Fruit fly (Drosophila melanogaster) whole organism, embryonic: ENCODE results near the gene Rab9D.
"Not testable (repeated sequence)": the region's sequence is repeated elsewhere in the genome, so short reads cannot be mapped to it uniquely, and the experiment has no call there.

Source experiments
- Adf1 ChIP-seq: fragments of 200-800 bp; sonication (Bioruptor generic); IDR thresholded peaks from 2 replicates; pipeline ENCODE4 v1.3.6; 2022; ENCODE audit warnings: missing biosample characterization, missing genetic modification characterization
- B-H2 ChIP-seq: fragments of 200-800 bp; sonication (Bioruptor generic); optimal IDR thresholded peaks from 2 replicates; lab custom pipeline; 2018; ENCODE audit warnings: missing biosample characterization, mild to moderate bottlenecking, missing genetic modification characterization
- CG10321 ChIP-seq: fragments of 200-800 bp; sonication (Bioruptor generic); IDR thresholded peaks from 2 replicates; pipeline ENCODE4 v1.3.6; 2022; ENCODE audit warnings: missing biosample characterization, missing genetic modification characterization
- CG11504 ChIP-seq: fragments of 200-800 bp; sonication (Bioruptor generic); optimal IDR thresholded peaks from 3 replicates; lab custom pipeline; 2019; ENCODE audit warnings: missing biosample characterization, mild to moderate bottlenecking, missing genetic modification characterization, moderate library complexity
- CG11695 ChIP-seq: fragments of 200-800 bp; sonication (Bioruptor generic); IDR thresholded peaks from 3 replicates; pipeline ENCODE4 v1.3.6; 2022; ENCODE audit warnings: missing biosample characterization, missing genetic modification characterization
- CG12155 ChIP-seq: fragments of 200-800 bp; sonication (Bioruptor generic); optimal IDR thresholded peaks from 3 replicates; lab custom pipeline; 2016; ENCODE audit warnings: missing biosample characterization, missing genetic modification characterization
- CG13894 ChIP-seq: fragments of 200-800 bp; sonication (Bioruptor generic); optimal IDR thresholded peaks from 3 replicates; lab custom pipeline; 2018; ENCODE audit warnings: missing biosample characterization, mild to moderate bottlenecking, missing genetic modification characterization, moderate library complexity
- CG15696 ChIP-seq: fragments of 200-800 bp; sonication (Bioruptor generic); optimal IDR thresholded peaks from 2 replicates; lab custom pipeline; 2019; ENCODE audit warnings: missing biosample characterization, mild to moderate bottlenecking, missing genetic modification characterization, moderate library complexity
- CG2116 ChIP-seq: fragments of 200-800 bp; sonication (Bioruptor generic); optimal IDR thresholded peaks from 3 replicates; lab custom pipeline; 2018; ENCODE audit warnings: missing biosample characterization, mild to moderate bottlenecking, missing genetic modification characterization
- CG2202 ChIP-seq: fragments of 200-800 bp; sonication (Bioruptor generic); optimal IDR thresholded peaks from 2 replicates; lab custom pipeline; 2018; ENCODE audit warnings: missing biosample characterization, mild to moderate bottlenecking, missing genetic modification characterization
- CG3995 ChIP-seq: fragments of 200-800 bp; sonication (Bioruptor generic); optimal IDR thresholded peaks from 3 replicates; lab custom pipeline; 2016; ENCODE audit warnings: missing biosample characterization, missing genetic modification characterization
- CG6689 ChIP-seq: fragments of 200-800 bp; sonication (Bioruptor generic); IDR thresholded peaks from 2 replicates; pipeline ENCODE4 v1.3.6; 2022; ENCODE audit warnings: missing biosample characterization, missing genetic modification characterization
- CG7271 ChIP-seq: fragments of 200-800 bp; sonication (Bioruptor generic); optimal IDR thresholded peaks from 2 replicates; lab custom pipeline; 2018; ENCODE audit warnings: missing biosample characterization, mild to moderate bottlenecking, missing genetic modification characterization, moderate library complexity
- CG7928 ChIP-seq: fragments of 200-800 bp; sonication (Bioruptor generic); optimal IDR thresholded peaks from 2 replicates; lab custom pipeline; 2017; ENCODE audit warnings: missing biosample characterization, mild to moderate bottlenecking, missing genetic modification characterization
- CG8290 ChIP-seq, 3 experiments: fragments of 200-800 bp; sonication (Bioruptor generic); optimal IDR thresholded peaks; 2 replicates each; lab custom pipeline; 2016 to 2019; ENCODE audit warnings: missing biosample characterization in 3 of 3, missing genetic modification characterization in 3 of 3, mild to moderate bottlenecking in 2 of 3, moderate library complexity in 1 of 3
- CTCF ChIP-seq: fragments of 200-800 bp; sonication (Bioruptor generic); optimal IDR thresholded peaks from 2 replicates; lab custom pipeline; 2017; ENCODE audit warnings: missing biosample characterization, mild to moderate bottlenecking, missing genetic modification characterization, moderate library complexity
- Deaf1 ChIP-seq: fragments of 200-800 bp; optimal IDR thresholded peaks from 3 replicates; lab custom pipeline; 2019; ENCODE audit warnings: missing biosample characterization, mild to moderate bottlenecking, missing genetic modification characterization, moderate library complexity
- Elba2 ChIP-seq: fragments of 200-800 bp; sonication (Bioruptor generic); optimal IDR thresholded peaks from 3 replicates; lab custom pipeline; 2016; ENCODE audit warnings: missing biosample characterization, missing genetic modification characterization
- Ets65A ChIP-seq: fragments of 200-800 bp; sonication (Bioruptor generic); peaks from one replicate; lab custom pipeline; 2016; ENCODE audit warnings: missing biosample characterization, missing genetic modification characterization
- HmgD ChIP-seq: fragments of 200-800 bp; sonication (Bioruptor generic); optimal IDR thresholded peaks from 3 replicates; lab custom pipeline; 2016; ENCODE audit warnings: missing biosample characterization, missing genetic modification characterization
- Med ChIP-seq: fragments of 200-800 bp; sonication (Bioruptor generic); peaks from one replicate; lab custom pipeline; 2016; ENCODE audit warnings: missing biosample characterization, missing genetic modification characterization, mild to moderate bottlenecking, inconsistent platforms, moderate library complexity
- NFAT ChIP-seq: fragments of 200-800 bp; sonication (Bioruptor generic); IDR thresholded peaks from 2 replicates; pipeline ENCODE4 v1.3.6; 2022; ENCODE audit warnings: missing biosample characterization, missing genetic modification characterization
- Neu2 ChIP-seq: fragments of 200-800 bp; sonication (Bioruptor generic); optimal IDR thresholded peaks from 3 replicates; lab custom pipeline; 2016; ENCODE audit warnings: missing biosample characterization, missing genetic modification characterization, borderline replicate concordance
- Trl ChIP-seq, 3 experiments: fragments of >200 bp in 2 of 3; fragments of 200-800 bp in 1 of 3; sonication (Bioruptor generic) in 1 of 3; optimal IDR thresholded peaks; 2 replicates in 1 of 3; 3 replicates in 2 of 3; lab custom pipeline; 2016 to 2017; ENCODE audit warnings: missing biosample characterization in 1 of 3, missing genetic modification characterization in 1 of 3
- Vsx1 ChIP-seq: fragments of 200-800 bp; sonication (Bioruptor generic); optimal IDR thresholded peaks from 2 replicates; lab custom pipeline; 2017; ENCODE audit warnings: missing biosample characterization, mild to moderate bottlenecking, missing genetic modification characterization, missing genetic modification reagents
- az2 ChIP-seq: fragments of 200-800 bp; sonication (Bioruptor generic); optimal IDR thresholded peaks from 3 replicates; lab custom pipeline; 2016; ENCODE audit warnings: missing biosample characterization, missing genetic modification characterization
- cg ChIP-seq: fragments of 200-800 bp; sonication (Bioruptor generic); optimal IDR thresholded peaks from 3 replicates; lab custom pipeline; 2019; ENCODE audit warnings: missing biosample characterization, mild to moderate bottlenecking, missing genetic modification characterization, moderate library complexity
- crol ChIP-seq: fragments of 200-800 bp; sonication (Bioruptor generic); IDR thresholded peaks from 2 replicates; pipeline ENCODE4 v1.3.6; 2022; ENCODE audit warnings: missing biosample characterization, missing genetic modification characterization
- crp ChIP-seq, 2 experiments: fragments of 200-800 bp; sonication (Bioruptor generic); optimal IDR thresholded peaks; 2 replicates in 1 of 2; 3 replicates in 1 of 2; lab custom pipeline; 2017; ENCODE audit warnings: missing biosample characterization in 2 of 2, missing genetic modification characterization in 2 of 2, mild to moderate bottlenecking in 1 of 2, moderate library complexity in 1 of 2
- ewg ChIP-seq: fragments of 200-800 bp; sonication (Bioruptor generic); optimal IDR thresholded peaks from 3 replicates; lab custom pipeline; 2017; ENCODE audit warnings: mild to moderate bottlenecking, missing biosample characterization, missing genetic modification reagents, missing genetic modification characterization
- gem ChIP-seq: fragments of 200-800 bp; sonication (Bioruptor generic); optimal IDR thresholded peaks from 2 replicates; lab custom pipeline; 2019; ENCODE audit warnings: missing biosample characterization, mild to moderate bottlenecking, missing genetic modification characterization, moderate library complexity
- peb ChIP-seq: fragments of 200-800 bp; sonication (Bioruptor generic); IDR thresholded peaks from 2 replicates; pipeline ENCODE4 v1.3.6; 2022; ENCODE audit warnings: missing biosample characterization, missing genetic modification characterization
- pita ChIP-seq: fragments of 200-800 bp; sonication (Bioruptor generic); optimal IDR thresholded peaks from 2 replicates; lab custom pipeline; 2017; ENCODE audit warnings: missing biosample characterization, mild to moderate bottlenecking, missing genetic modification characterization
- pum ChIP-seq: fragments of 200-800 bp; sonication (Bioruptor generic); optimal IDR thresholded peaks from 2 replicates; lab custom pipeline; 2016; ENCODE audit warnings: missing biosample characterization, missing genetic modification characterization
- pzg ChIP-seq: fragments of 200-800 bp; sonication (Bioruptor generic); optimal IDR thresholded peaks from 3 replicates; lab custom pipeline; 2018; ENCODE audit warnings: missing biosample characterization, mild to moderate bottlenecking, missing genetic modification characterization, moderate library complexity
- ranshi ChIP-seq: fragments of 200-800 bp; sonication (Bioruptor generic); IDR thresholded peaks from 2 replicates; pipeline ENCODE4 v1.3.6; 2022; ENCODE audit warnings: missing biosample characterization, missing genetic modification characterization
- seq ChIP-seq: fragments of 200-800 bp; sonication (Bioruptor generic); IDR thresholded peaks from 2 replicates; pipeline ENCODE4 v1.3.6; 2022; ENCODE audit warnings: missing biosample characterization, missing genetic modification characterization
- unc-4 ChIP-seq: fragments of 200-800 bp; sonication (Bioruptor generic); IDR thresholded peaks from 2 replicates; pipeline ENCODE4 v1.3.6; 2022; ENCODE audit warnings: missing biosample characterization, missing genetic modification characterization; ENCODE audit not compliant: partially characterized antibody
- zf30C ChIP-seq: fragments of 200-800 bp; sonication (Bioruptor generic); optimal IDR thresholded peaks from 3 replicates; lab custom pipeline; 2018; ENCODE audit warnings: missing biosample characterization, mild to moderate bottlenecking, missing genetic modification characterization

Rab9D gene

DNA sequence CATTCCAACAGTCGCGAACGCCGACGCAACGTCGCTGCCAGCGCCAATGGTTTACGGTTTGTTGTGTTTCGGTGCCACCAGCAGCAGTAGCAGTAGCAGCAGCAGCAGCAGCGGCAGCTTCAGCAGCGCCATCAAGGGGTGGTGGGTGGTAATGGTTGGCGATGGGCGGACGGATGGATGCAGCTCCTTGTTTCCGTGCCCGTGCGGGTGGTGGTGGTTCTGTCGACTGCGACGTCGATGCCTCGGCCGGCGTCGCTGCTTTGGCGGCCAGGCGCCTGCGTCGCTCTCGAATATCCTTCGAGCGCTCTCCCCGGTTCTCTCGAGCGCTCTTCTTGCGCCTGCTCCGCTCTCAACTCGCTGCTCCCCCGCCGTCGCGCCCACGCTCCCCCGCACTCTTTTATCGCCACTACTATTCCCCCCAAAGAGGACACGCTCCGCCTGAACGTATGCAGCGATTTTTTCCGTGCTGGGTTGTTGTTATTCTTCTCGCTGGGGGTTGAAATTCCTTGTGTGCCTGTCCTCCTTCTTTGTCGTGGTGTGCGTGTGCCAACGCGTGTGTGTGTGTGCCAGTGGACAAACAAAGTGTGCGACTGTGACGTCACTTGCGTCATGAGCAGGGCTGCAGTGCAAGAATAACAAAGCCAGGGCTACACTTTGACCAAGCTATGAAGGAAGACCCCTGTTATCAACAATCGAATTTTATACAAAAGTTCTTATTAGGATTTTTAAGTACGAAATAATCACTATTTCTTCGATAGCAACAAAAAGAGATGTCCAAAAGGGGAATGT is 32.5 kb downstream of the Rab9D start (continued):
- peak; percentile 61 for TF ChIP-seq CG12155 (GFP tag; lab: Kevin White, UChicago)
- TF ChIP-seq cg (GFP tag; lab: Kevin White, UChicago): peak; percentile 55
- peak; percentile 82 for TF ChIP-seq CG7928 (GFP tag; lab: Kevin White, UChicago)
- no peak for TF ChIP-seq HmgD (GFP tag; lab: Kevin White, UChicago)
- TF ChIP-seq CG10321: no peak
- TF ChIP-seq B-H2 (GFP tag; lab: Kevin White, UChicago): peak; percentile 31
- 0 out of 2 replicates have a peak, but pooled peaks have one; percentile 14 for TF ChIP-seq unc-4 (GFP tag; lab: Robert Waterston, UW)
- TF ChIP-seq CG6689 (GFP tag; lab: Robert Waterston, UW): peak; percentile 38; the same call in 1 of the 2 replicates
- no peak for TF ChIP-seq Neu2
- TF ChIP-seq seq (GFP tag; lab: Robert Waterston, UW): 0 out of 2 replicates have a peak, but pooled peaks have one; percentile 27
- peak; percentile 60 for TF ChIP-seq CG13894 (tag; lab: Kevin White, UChicago)
- TF ChIP-seq crol: peak; percentile 88
- TF ChIP-seq pzg (GFP tag; lab: Kevin White, UChicago): peak; percentile 18
- TF ChIP-seq CG2202: no peak
- no peak for TF ChIP-seq CG8290 (GFP tag; optimal IDR thresholded peaks at IDR 0.05; lab: Kevin White, UChicago)
- peak in 1 of 2 experiments; percentile 53 for TF ChIP-seq CG8290 (tag; optimal IDR thresholded peaks at IDR 0.05; lab: Kevin White, UChicago)
- peak; percentile 17; the same call in 1 of the 2 replicates for TF ChIP-seq NFAT (GFP tag; lab: Robert Waterston, UW)
- no peak for TF ChIP-seq CG11695
- TF ChIP-seq Trl (optimal IDR thresholded peaks at IDR 0.05; lab: Kevin White, UChicago): peak; percentile 23 to 54
- TF ChIP-seq Trl (GFP tag; optimal IDR thresholded peaks at IDR 0.05; lab: Kevin White, UChicago): no peak
- TF ChIP-seq peb: no peak
- TF ChIP-seq, all 482 proteins: peak for 25

DNA sequence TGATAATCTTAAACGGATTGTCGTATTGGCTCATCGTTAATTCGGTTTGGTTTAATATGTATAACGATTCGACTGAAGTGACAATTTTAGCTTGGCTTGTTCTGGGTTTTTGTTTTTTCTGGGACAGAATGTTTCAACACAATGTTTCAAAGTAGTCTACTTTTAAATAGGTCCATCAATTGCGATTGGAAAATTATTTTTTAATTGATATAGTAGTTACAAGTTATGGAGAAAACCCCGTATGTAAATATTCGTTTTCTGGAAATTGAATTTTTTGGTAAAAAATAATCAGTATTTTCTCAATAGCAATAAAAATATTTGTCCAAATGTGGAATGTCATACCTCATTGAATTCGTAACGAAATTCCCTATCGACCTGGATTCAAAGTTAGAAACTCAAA is 34.2 kb downstream of the Rab9D start, which contains the start of gene Rab9Db:
TSS of gene Rab9Db (minus strand) at position 101 of the 400 bp plus-strand sequence.
- TF ChIP-seq CG11504 (tag; lab: Kevin White, UChicago); Vsx1 (GFP tag; lab: Kevin White, UChicago); Elba2: not testable (repeated sequence)

DNA sequence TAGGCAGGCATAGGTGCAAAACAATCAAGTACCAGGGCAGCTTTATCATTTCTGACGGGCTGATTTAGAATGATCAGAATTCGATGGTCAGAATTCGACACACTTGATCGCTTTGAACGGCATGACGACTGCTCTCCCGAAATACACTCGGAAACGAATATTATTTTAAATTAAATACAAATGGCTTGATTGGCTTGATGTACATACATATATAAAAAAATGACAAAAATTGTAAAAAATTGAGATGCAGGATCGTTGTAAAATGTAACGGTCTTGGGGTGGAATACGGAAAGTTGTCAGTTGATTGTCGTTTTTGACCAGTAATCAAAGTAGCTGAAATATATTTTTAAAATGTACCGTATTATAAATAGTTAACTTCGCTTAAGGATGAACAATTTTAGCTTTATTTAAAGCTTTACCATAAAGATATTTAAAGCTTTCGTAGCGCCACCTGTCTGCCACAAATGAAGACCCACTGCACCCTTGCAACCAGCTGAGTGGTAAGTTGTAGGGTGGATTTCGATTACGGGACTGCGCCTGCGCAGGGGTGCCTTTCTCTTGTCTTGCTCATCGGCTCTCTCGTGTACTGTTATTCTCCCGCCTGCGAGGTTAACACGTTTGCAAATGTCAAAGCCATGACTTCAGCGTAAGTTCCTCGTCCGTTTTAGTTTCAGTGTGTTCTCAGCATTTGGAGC is 38.3 kb downstream of the Rab9D start, which contains the start of the genes CG9806 and X11Lbeta:
TSS of gene CG9806 (minus strand) at position 51 of the 695 bp plus-strand sequence.
TSS of gene X11Lbeta (plus strand) at position 676 of the 695 bp plus-strand sequence.
- peak; percentile 27 for TF ChIP-seq Ets65A (GFP tag; lab: Kevin White, UChicago)
- TF ChIP-seq CG7271 (tag; lab: Kevin White, UChicago): no peak
- TF ChIP-seq pzg (GFP tag; lab: Kevin White, UChicago): peak; percentile 14
- peak; percentile 3 for TF ChIP-seq Deaf1 (tag; lab: Kevin White, UChicago)
- TF ChIP-seq CTCF (GFP tag; lab: Kevin White, UChicago): peak; percentile 88
- TF ChIP-seq pum (GFP tag; lab: Kevin White, UChicago): no peak
- no peak for TF ChIP-seq pita
- TF ChIP-seq CG2116 (GFP tag; lab: Kevin White, UChicago): peak; percentile 26
- TF ChIP-seq Trl (optimal IDR thresholded peaks at IDR 0.05; lab: Kevin White, UChicago): peak; percentile 26 to 39
- TF ChIP-seq Trl (GFP tag; optimal IDR thresholded peaks at IDR 0.05; lab: Kevin White, UChicago): no peak
- TF ChIP-seq crp (GFP tag; optimal IDR thresholded peaks at IDR 0.05; lab: Kevin White, UChicago): peak in 1 of 2 experiments; percentile 54
- no peak for TF ChIP-seq az2
- TF ChIP-seq ewg (GFP tag; lab: Kevin White, UChicago): peak; percentile 93
- TF ChIP-seq CG15696: no peak
- no peak for TF ChIP-seq ranshi (GFP tag; lab: Robert Waterston, UW)
- TF ChIP-seq zf30C (GFP tag; lab: Kevin White, UChicago): peak; percentile 0
- TF ChIP-seq gem (tag; lab: Kevin White, UChicago): no peak
- no peak for TF ChIP-seq CG3995 (GFP tag; lab: Kevin White, UChicago)
- TF ChIP-seq seq (GFP tag; lab: Robert Waterston, UW): peak; percentile 64; the same call in 1 of the 2 replicates
- peak; percentile 31 for TF ChIP-seq Med (GFP tag; lab: Kevin White, UChicago)
- TF ChIP-seq Adf1 (GFP tag; lab: Robert Waterston, UW): no peak
